Fruit fly (Drosophila melanogaster) whole organism, prepupa: ENCODE results near the gene sno.

Experiments used
- Blimp-1 ChIP-seq: fragments of 200-800 bp; sonication (Bioruptor generic); optimal IDR thresholded peaks from 3 replicates; lab custom pipeline; 2017; ENCODE audit warnings: missing biosample characterization, missing genetic modification characterization, mild to moderate bottlenecking, moderate library complexity, missing genetic modification reagents
- CG10631 ChIP-seq: fragments of 200-800 bp; sonication (Bioruptor generic); optimal IDR thresholded peaks from 2 replicates; lab custom pipeline; 2016; ENCODE audit warnings: missing biosample characterization, missing genetic modification characterization
- CG11902 ChIP-seq: fragments of 200-800 bp; sonication (Bioruptor generic); optimal IDR thresholded peaks from 3 replicates; lab custom pipeline; 2016; ENCODE audit warnings: missing biosample characterization, missing genetic modification characterization
- CG15336 ChIP-seq: fragments of 200-800 bp; sonication (Bioruptor generic); IDR thresholded peaks from 2 replicates; pipeline ENCODE4 v1.3.6; 2022; ENCODE audit warnings: missing biosample characterization, missing genetic modification characterization
- CG1621 ChIP-seq: fragments of 200-800 bp; sonication (Bioruptor generic); optimal IDR thresholded peaks from 3 replicates; lab custom pipeline; 2018; ENCODE audit warnings: missing biosample characterization, mild to moderate bottlenecking, missing genetic modification characterization
- CG16779 ChIP-seq: fragments of 200-800 bp; sonication (Bioruptor generic); optimal IDR thresholded peaks from 3 replicates; lab custom pipeline; 2017; ENCODE audit warnings: missing biosample characterization, mild to moderate bottlenecking, missing genetic modification characterization
- CG32006 ChIP-seq: fragments of 200-800 bp; sonication (Bioruptor generic); optimal IDR thresholded peaks from 3 replicates; lab custom pipeline; 2017; ENCODE audit warnings: missing biosample characterization, mild to moderate bottlenecking, missing genetic modification characterization
- CG34406 ChIP-seq: fragments of 200-800 bp; sonication (Bioruptor generic); optimal IDR thresholded peaks from 3 replicates; lab custom pipeline; 2016; ENCODE audit warnings: missing biosample characterization, missing genetic modification characterization
- CG3919 ChIP-seq: fragments of 200-800 bp; sonication (Bioruptor generic); optimal IDR thresholded peaks from 3 replicates; lab custom pipeline; 2016; ENCODE audit warnings: missing biosample characterization, missing genetic modification characterization
- CG6163 ChIP-seq: fragments of 200-800 bp; sonication (Bioruptor generic); IDR thresholded peaks from 3 replicates; pipeline ENCODE4 v1.3.6; 2022; ENCODE audit warnings: missing biosample characterization, missing genetic modification characterization
- CG6276 ChIP-seq: fragments of 200-800 bp; sonication (Bioruptor generic); optimal IDR thresholded peaks from 2 replicates; lab custom pipeline; 2017; ENCODE audit warnings: missing biosample characterization, mild to moderate bottlenecking, missing genetic modification characterization
- CG6792 ChIP-seq: fragments of 200-800 bp; sonication (Bioruptor generic); optimal IDR thresholded peaks from 3 replicates; lab custom pipeline; 2016; ENCODE audit warnings: missing biosample characterization, missing genetic modification characterization
- CG6808 ChIP-seq: fragments of 200-800 bp; sonication (Bioruptor generic); optimal IDR thresholded peaks from 3 replicates; lab custom pipeline; 2017; ENCODE audit warnings: missing biosample characterization, missing genetic modification characterization, mild to moderate bottlenecking, moderate library complexity, missing genetic modification reagents
- CG7368 ChIP-seq: fragments of 200-800 bp; sonication (Bioruptor generic); optimal IDR thresholded peaks from 3 replicates; lab custom pipeline; 2016; ENCODE audit warnings: missing biosample characterization, missing genetic modification characterization
- CG8119 ChIP-seq: fragments of 200-800 bp; sonication (Bioruptor generic); IDR thresholded peaks from 3 replicates; pipeline ENCODE4 v1.3.6; 2022; ENCODE audit warnings: missing biosample characterization, missing genetic modification characterization
- CG8319 ChIP-seq: fragments of 200-800 bp; sonication (Bioruptor generic); optimal IDR thresholded peaks from 3 replicates; lab custom pipeline; 2016; ENCODE audit warnings: missing biosample characterization, missing genetic modification characterization
- CG9139 ChIP-seq: fragments of 200-800 bp; sonication (Bioruptor generic); optimal IDR thresholded peaks from 3 replicates; lab custom pipeline; 2017; ENCODE audit warnings: missing biosample characterization, mild to moderate bottlenecking, missing genetic modification characterization
- Eip78C ChIP-seq: fragments of 200-800 bp; sonication (Bioruptor generic); peaks from one replicate; lab custom pipeline; 2016; ENCODE audit warnings: missing biosample characterization, missing genetic modification characterization
- Ets21C ChIP-seq: fragments of 200-800 bp; sonication (Bioruptor generic); optimal IDR thresholded peaks from 3 replicates; lab custom pipeline; 2016; ENCODE audit warnings: missing biosample characterization, missing genetic modification characterization
- Ets96B ChIP-seq: fragments of 200-800 bp; optimal IDR thresholded peaks from 2 replicates; lab custom pipeline; 2019; ENCODE audit warnings: missing biosample characterization, mild to moderate bottlenecking, missing genetic modification characterization, moderate library complexity
- Hr38 ChIP-seq: sonication (Bioruptor generic); optimal IDR thresholded peaks from 2 replicates; lab custom pipeline; 2016; ENCODE audit warnings: missing biosample characterization, missing genetic modification characterization
- Hr39 ChIP-seq: fragments of 200-800 bp; sonication (Bioruptor generic); optimal IDR thresholded peaks from 2 replicates; lab custom pipeline; 2016; ENCODE audit warnings: missing biosample characterization, missing genetic modification characterization
- Hr4 ChIP-seq: fragments of 200-800 bp; sonication (Bioruptor generic); optimal IDR thresholded peaks from 3 replicates; lab custom pipeline; 2016; ENCODE audit warnings: missing biosample characterization, missing genetic modification characterization
- Met ChIP-seq: fragments of 200-800 bp; sonication (Bioruptor generic); optimal IDR thresholded peaks from 3 replicates; lab custom pipeline; 2016; ENCODE audit warnings: missing biosample characterization, missing genetic modification characterization
- OdsH ChIP-seq: fragments of 200-800 bp; sonication (Bioruptor generic); optimal IDR thresholded peaks from 3 replicates; lab custom pipeline; 2016; ENCODE audit warnings: missing biosample characterization, missing genetic modification characterization
- Sox15 ChIP-seq: fragments of 200-800 bp; sonication (Bioruptor generic); optimal IDR thresholded peaks from 3 replicates; lab custom pipeline; 2016; ENCODE audit warnings: missing biosample characterization, missing genetic modification characterization
- achi ChIP-seq: fragments of 200-800 bp; sonication (Bioruptor generic); optimal IDR thresholded peaks from 3 replicates; lab custom pipeline; 2016; ENCODE audit warnings: missing biosample characterization, missing genetic modification characterization
- acj6 ChIP-seq: fragments of 200-800 bp; sonication (Bioruptor generic); optimal IDR thresholded peaks from 3 replicates; lab custom pipeline; 2016; ENCODE audit warnings: missing biosample characterization, missing genetic modification characterization
- cyc ChIP-seq: fragments of 200-800 bp; sonication (Bioruptor generic); optimal IDR thresholded peaks from 3 replicates; lab custom pipeline; 2016; ENCODE audit warnings: missing biosample characterization, missing genetic modification characterization
- dsx ChIP-seq: fragments of 200-800 bp; optimal IDR thresholded peaks from 3 replicates; lab custom pipeline; 2019; ENCODE audit warnings: missing biosample characterization, mild to moderate bottlenecking, missing genetic modification characterization, moderate library complexity; ENCODE audit not compliant: poor library complexity, severe bottlenecking
- eg ChIP-seq: fragments of 200-800 bp; sonication (Bioruptor generic); IDR thresholded peaks from 3 replicates; pipeline ENCODE4 v1.3.6; 2022; ENCODE audit warnings: missing biosample characterization, missing genetic modification characterization
- fd59A ChIP-seq: fragments of 200-800 bp; sonication (Bioruptor generic); optimal IDR thresholded peaks from 2 replicates; lab custom pipeline; 2017; ENCODE audit warnings: missing biosample characterization, mild to moderate bottlenecking, missing genetic modification characterization, missing genetic modification reagents
- fd85E ChIP-seq: fragments of 200-800 bp; sonication (Bioruptor generic); optimal IDR thresholded peaks from 3 replicates; lab custom pipeline; 2016; ENCODE audit warnings: missing biosample characterization, missing genetic modification characterization
- fkh ChIP-seq: fragments of 200-800 bp; sonication (Bioruptor generic); optimal IDR thresholded peaks from 3 replicates; lab custom pipeline; 2017; ENCODE audit warnings: missing biosample characterization, mild to moderate bottlenecking, missing genetic modification characterization, moderate library complexity
- net ChIP-seq: fragments of 200-800 bp; sonication (Bioruptor generic); optimal IDR thresholded peaks from 3 replicates; lab custom pipeline; 2016; ENCODE audit warnings: missing biosample characterization, missing genetic modification characterization
- salr ChIP-seq, 2 experiments: fragments of 200-800 bp; sonication (Bioruptor generic); optimal IDR thresholded peaks; 3 replicates each; lab custom pipeline; 2016 to 2018; ENCODE audit warnings: missing biosample characterization in 2 of 2, missing genetic modification characterization in 2 of 2, mild to moderate bottlenecking in 1 of 2
- spab ChIP-seq: fragments of 200-800 bp; sonication (Bioruptor generic); optimal IDR thresholded peaks from 2 replicates; lab custom pipeline; 2017; ENCODE audit warnings: missing biosample characterization, mild to moderate bottlenecking, missing genetic modification characterization, missing genetic modification reagents
- ss ChIP-seq, 2 experiments: fragments of 200-800 bp; sonication (Bioruptor generic); optimal IDR thresholded peaks; 2 replicates in 1 of 2; 3 replicates in 1 of 2; lab custom pipeline; 2017 to 2018; ENCODE audit warnings: mild to moderate bottlenecking in 2 of 2, missing biosample characterization in 2 of 2, missing genetic modification characterization in 2 of 2, moderate library complexity in 1 of 2
- svp ChIP-seq: fragments of 200-800 bp; sonication (Bioruptor generic); peaks from one replicate; lab custom pipeline; 2016; ENCODE audit warnings: missing biosample characterization, missing genetic modification characterization
- topi ChIP-seq: fragments of 200-800 bp; sonication (Bioruptor generic); optimal IDR thresholded peaks from 3 replicates; lab custom pipeline; 2016; ENCODE audit warnings: missing biosample characterization, missing genetic modification characterization
- vri ChIP-seq: fragments of 200-800 bp; sonication (Bioruptor generic); optimal IDR thresholded peaks from 3 replicates; lab custom pipeline; 2016; ENCODE audit warnings: missing biosample characterization, mild to moderate bottlenecking, missing genetic modification characterization

The sno gene

dm6 chrX:13244462-13244861 lies 33.0 kb upstream of the sno start (continued):
- TF ChIP-seq topi (GFP tag; lab: Kevin White, UChicago) (peak; percentile 82), CG3919 (GFP tag; lab: Kevin White, UChicago) (peak; percentile 86), OdsH (GFP tag; lab: Kevin White, UChicago) (peak; percentile 83), Hr4 (GFP tag; lab: Kevin White, UChicago) (peak; percentile 73), fkh (no peak), spab (peak; percentile 62), fd59A (peak; percentile 71), CG16779 (tag; lab: Kevin White, UChicago) (peak; percentile 26), Blimp-1 (GFP tag; lab: Kevin White, UChicago) (no peak), CG9139 (GFP tag; lab: Kevin White, UChicago) (peak; percentile 40), Sox15 (GFP tag; lab: Kevin White, UChicago) (peak; percentile 72), cyc (GFP tag; lab: Kevin White, UChicago) (peak; percentile 83), CG34406 (GFP tag; lab: Kevin White, UChicago) (peak; percentile 75), svp (GFP tag; lab: Kevin White, UChicago) (peak; percentile 91), CG6792 (peak; percentile 83)

- TF ChIP-seq vri (GFP tag; lab: Kevin White, UChicago) = peak; percentile 5
- peak; percentile 21; the same call in 1 of the 3 replicates for TF ChIP-seq CG8119 (GFP tag; lab: Robert Waterston, UW)
- no peak for TF ChIP-seq OdsH (GFP tag; lab: Kevin White, UChicago)
- no peak for TF ChIP-seq CG11902
- TF ChIP-seq net (GFP tag; lab: Kevin White, UChicago) = no peak
- TF ChIP-seq CG34406 (GFP tag; lab: Kevin White, UChicago) = no peak
- TF ChIP-seq Met (GFP tag; lab: Kevin White, UChicago) = no peak
- TF ChIP-seq CG6163 = 0 out of 3 replicates have a peak, but pooled peaks have one; percentile 12
- TF ChIP-seq acj6 (GFP tag; lab: Kevin White, UChicago) = no peak
- TF ChIP-seq fkh = peak; percentile 28
- TF ChIP-seq ss (GFP tag; optimal IDR thresholded peaks at IDR 0.05; lab: Kevin White, UChicago) = peak in 1 of 2 experiments; percentile 29
- TF ChIP-seq Sox15 (GFP tag; lab: Kevin White, UChicago) = no peak
- no peak for TF ChIP-seq CG7368 (GFP tag; lab: Kevin White, UChicago)
- TF ChIP-seq Eip78C (GFP tag; lab: Kevin White, UChicago) = peak; percentile 63
- TF ChIP-seq fd85E (GFP tag; lab: Kevin White, UChicago) = no peak
- no peak for TF ChIP-seq Blimp-1 (GFP tag; lab: Kevin White, UChicago)
- no peak for TF ChIP-seq CG8319 (GFP tag; lab: Kevin White, UChicago)
- no peak for TF ChIP-seq CG6808 (GFP tag; lab: Kevin White, UChicago)
- peak; percentile 41 for TF ChIP-seq svp (GFP tag; lab: Kevin White, UChicago)
- TF ChIP-seq CG15336 (GFP tag; lab: Robert Waterston, UW) = peak; percentile 45; the same call in 1 of the 2 replicates
- no peak for TF ChIP-seq Hr38
- TF ChIP-seq CG1621 = no peak
- no peak for TF ChIP-seq Ets21C (GFP tag; lab: Kevin White, UChicago)
- TF ChIP-seq CG6276 = peak; percentile 10
- TF ChIP-seq salr (GFP tag; optimal IDR thresholded peaks at IDR 0.05; lab: Kevin White, UChicago) = no peak
- peak; percentile 6 for TF ChIP-seq CG32006 (GFP tag; lab: Kevin White, UChicago)
- TF ChIP-seq achi = no peak
- TF ChIP-seq CG10631 = no peak
- TF ChIP-seq eg = no peak
- no peak for TF ChIP-seq Ets96B (tag; lab: Kevin White, UChicago)
- TF ChIP-seq dsx (GFP tag; lab: Kevin White, UChicago) = no peak
- no peak for TF ChIP-seq Hr39 (GFP tag; lab: Kevin White, UChicago)
- TF ChIP-seq, all 60 proteins: peak for 10
Observed at dm6 chrX:13243726-13244323, 32.4 kb upstream of the sno start.
